Worm (Caenorhabditis elegans) whole organism, young adult: Measurements from ENCODE around the gene nlp-7.

Source experiments
- B0336.3 ChIP-seq: fragments of 200-800 bp; sonication (Bioruptor generic); IDR thresholded peaks from 2 replicates; pipeline ENCODE4 v1.3.6; 2022; ENCODE audit warnings: missing genetic modification characterization, missing compliant biosample characterization
- C06A6.2 ChIP-seq: fragments of 200-800 bp; sonication (Bioruptor generic); conservative IDR thresholded peaks from 2 replicates; pipeline ENCODE4 v1.3.6; 2022; ENCODE audit warnings: missing genetic modification characterization, missing compliant biosample characterization
- F23B12.7 ChIP-seq: sonication (generic microtip); optimal IDR thresholded peaks from 2 replicates; lab custom pipeline; 2017; ENCODE audit warnings: missing genetic modification characterization, mild to moderate bottlenecking, missing compliant biosample characterization, antibody characterized with exemption, moderate library complexity; ENCODE audit not compliant: insufficient read depth
- F39B2.1 ChIP-seq: fragments of 200-800 bp; sonication (Bioruptor generic); IDR thresholded peaks from 2 replicates; pipeline ENCODE4 v1.3.6; 2022; ENCODE audit warnings: missing genetic modification reagents, missing genetic modification characterization, missing compliant biosample characterization
- T07F8.4 ChIP-seq: sonication (generic microtip); optimal IDR thresholded peaks from 2 replicates; lab custom pipeline; 2016; ENCODE audit warnings: mild to moderate bottlenecking, missing genetic modification characterization, moderate library complexity, missing compliant biosample characterization
- ama-1 ChIP-seq, 3 experiments: fragments of 150-350 bp in 1 of 3; sonication (generic microtip) in 2 of 3; optimal IDR thresholded peaks; 2 replicates each; lab custom pipeline; 2014 to 2018; ENCODE audit warnings: missing biosample characterization in 2 of 3, missing genetic modification characterization in 2 of 3, missing genetic modification reagents in 2 of 3
- aptf-2 ChIP-seq: fragments of 200-800 bp; sonication (Bioruptor generic); conservative IDR thresholded peaks from 2 replicates; pipeline ENCODE4 v1.3.6; 2022; ENCODE audit warnings: missing genetic modification reagents, missing genetic modification characterization, missing compliant biosample characterization
- atf-7 ChIP-seq: sonication (generic microtip); optimal IDR thresholded peaks from 2 replicates; lab custom pipeline; 2017; ENCODE audit warnings: mild to moderate bottlenecking, missing genetic modification characterization, missing compliant biosample characterization
- attf-3 ChIP-seq: fragments of 200-800 bp; sonication (Bioruptor generic); conservative IDR thresholded peaks from 2 replicates; pipeline ENCODE4 v1.3.6; 2022; ENCODE audit warnings: missing genetic modification reagents, missing genetic modification characterization, missing compliant biosample characterization
- bed-1 ChIP-seq: fragments of 200-800 bp; sonication (Bioruptor generic); IDR thresholded peaks from 2 replicates; pipeline ENCODE4 v1.3.6; 2022; ENCODE audit warnings: missing genetic modification reagents, missing genetic modification characterization, missing compliant biosample characterization
- bed-2 ChIP-seq: fragments of 200-800 bp; sonication (Bioruptor generic); IDR thresholded peaks from 2 replicates; pipeline ENCODE4 v1.3.6; 2022; ENCODE audit warnings: missing genetic modification reagents, missing genetic modification characterization, missing compliant biosample characterization
- ceh-100 ChIP-seq: fragments of 200-800 bp; sonication (Bioruptor generic); IDR thresholded peaks from 2 replicates; pipeline ENCODE4 v1.3.6; 2022; ENCODE audit warnings: missing genetic modification reagents, missing genetic modification characterization, missing compliant biosample characterization
- ceh-40 ChIP-seq: fragments of 200-800 bp; sonication (Bioruptor generic); IDR thresholded peaks from 2 replicates; pipeline ENCODE4 v1.3.6; 2022; ENCODE audit warnings: missing genetic modification characterization, missing compliant biosample characterization
- ceh-79 ChIP-seq: sonication (generic microtip); optimal IDR thresholded peaks from 2 replicates; lab custom pipeline; 2017; ENCODE audit warnings: mild to moderate bottlenecking, missing genetic modification characterization, missing compliant biosample characterization
- chd-7 ChIP-seq: sonication (generic microtip); optimal IDR thresholded peaks from 2 replicates; lab custom pipeline; 2016; ENCODE audit warnings: mild to moderate bottlenecking, missing genetic modification characterization, moderate library complexity, missing compliant biosample characterization
- die-1 ChIP-seq: sonication (generic microtip); optimal IDR thresholded peaks from 2 replicates; lab custom pipeline; 2016; ENCODE audit warnings: missing genotype, mild to moderate bottlenecking, missing genetic modification characterization, missing compliant biosample characterization
- dox-1 ChIP-seq: fragments of 200-800 bp; sonication (Bioruptor generic); IDR thresholded peaks from 2 replicates; pipeline ENCODE4 v1.3.6; 2022; ENCODE audit warnings: missing genetic modification reagents, missing genetic modification characterization, missing compliant biosample characterization
- egrh-3 ChIP-seq: fragments of 200-800 bp; sonication (Bioruptor generic); IDR thresholded peaks from 2 replicates; pipeline ENCODE4 v1.3.6; 2022; ENCODE audit warnings: missing genetic modification reagents, missing genetic modification characterization, missing compliant biosample characterization
- ekl-4 ChIP-seq: fragments of 200-800 bp; sonication (Bioruptor generic); IDR thresholded peaks from 2 replicates; pipeline ENCODE4 v1.3.6; 2022; ENCODE audit warnings: missing genetic modification reagents, missing genetic modification characterization, missing compliant biosample characterization
- ets-4 ChIP-seq: fragments of 200-800 bp; sonication (Bioruptor generic); optimal IDR thresholded peaks from 2 replicates; lab custom pipeline; 2018; ENCODE audit warnings: mild to moderate bottlenecking, missing genetic modification characterization, missing compliant biosample characterization
- fkh-3 ChIP-seq: sonication (generic microtip); optimal IDR thresholded peaks from 2 replicates; lab custom pipeline; 2016; ENCODE audit warnings: mild to moderate bottlenecking, missing genetic modification characterization, missing compliant biosample characterization
- gei-17 ChIP-seq: fragments of 200-800 bp; sonication (Bioruptor generic); optimal IDR thresholded peaks from 2 replicates; lab custom pipeline; 2018; ENCODE audit warnings: mild to moderate bottlenecking, missing genetic modification characterization, missing compliant biosample characterization
- him-1 ChIP-seq: sonication (generic microtip); optimal IDR thresholded peaks from 2 replicates; lab custom pipeline; 2016; ENCODE audit warnings: missing genotype, missing genetic modification reagents, missing genetic modification characterization, missing compliant biosample characterization
- hmg-1.2 ChIP-seq: fragments of 200-800 bp; sonication (Bioruptor generic); IDR thresholded peaks from 2 replicates; pipeline ENCODE4 v1.3.6; 2022; ENCODE audit warnings: missing genetic modification reagents, missing genetic modification characterization, missing compliant biosample characterization
- hmg-20 ChIP-seq: fragments of 200-800 bp; sonication (Bioruptor generic); IDR thresholded peaks from 2 replicates; pipeline ENCODE4 v1.3.6; 2022; ENCODE audit warnings: missing genetic modification reagents, missing genetic modification characterization, missing compliant biosample characterization
- lag-1 ChIP-seq: fragments of 200-800 bp; sonication (Bioruptor generic); IDR thresholded peaks from 2 replicates; pipeline ENCODE4 v1.3.6; 2022; ENCODE audit warnings: missing genetic modification reagents, missing genetic modification characterization, missing compliant biosample characterization
- let-526 ChIP-seq: fragments of 200-800 bp; sonication (Bioruptor generic); IDR thresholded peaks from 2 replicates; pipeline ENCODE4 v1.3.6; 2022; ENCODE audit warnings: missing genetic modification reagents, missing genetic modification characterization, missing compliant biosample characterization
- lin-26 ChIP-seq: fragments of 200-800 bp; sonication (Bioruptor generic); IDR thresholded peaks from 2 replicates; pipeline ENCODE4 v1.3.6; 2022; ENCODE audit warnings: missing genetic modification reagents, missing genetic modification characterization, missing compliant biosample characterization
- lin-54 ChIP-seq: fragments of 200-800 bp; sonication (Bioruptor generic); optimal IDR thresholded peaks from 2 replicates; lab custom pipeline; 2018; ENCODE audit warnings: mild to moderate bottlenecking, missing genetic modification characterization, missing compliant biosample characterization
- lsl-1 ChIP-seq: fragments of 200-800 bp; sonication (Bioruptor generic); optimal IDR thresholded peaks from 2 replicates; lab custom pipeline; 2018; ENCODE audit warnings: mild to moderate bottlenecking, missing genetic modification characterization, moderate library complexity, missing compliant biosample characterization
- madf-10 ChIP-seq: sonication (generic microtip); optimal IDR thresholded peaks from 2 replicates; lab custom pipeline; 2016; ENCODE audit warnings: mild to moderate bottlenecking, missing genetic modification characterization, missing compliant biosample characterization
- madf-8 ChIP-seq: fragments of 200-800 bp; sonication (Bioruptor generic); conservative IDR thresholded peaks from 2 replicates; pipeline ENCODE4 v1.3.6; 2022; ENCODE audit warnings: missing genetic modification reagents, missing genetic modification characterization, missing compliant biosample characterization
- mcd-1 ChIP-seq: fragments of 200-800 bp; sonication (Bioruptor generic); IDR thresholded peaks from 2 replicates; pipeline ENCODE4 v1.3.6; 2022; ENCODE audit warnings: missing genetic modification reagents, missing genetic modification characterization, missing compliant biosample characterization
- nfya-1 ChIP-seq: sonication (generic microtip); optimal IDR thresholded peaks from 2 replicates; lab custom pipeline; 2017; ENCODE audit warnings: antibody characterized with exemption, missing compliant biosample characterization, missing genetic modification characterization, borderline replicate concordance; ENCODE audit not compliant: insufficient read depth
- nfyb-1 ChIP-seq: fragments of 200-800 bp; sonication (Bioruptor generic); IDR thresholded peaks from 2 replicates; pipeline ENCODE4 v1.3.6; 2022; ENCODE audit warnings: missing genetic modification reagents, missing genetic modification characterization, missing compliant biosample characterization
- nhr-27 ChIP-seq: fragments of 200-800 bp; sonication (Bioruptor generic); optimal IDR thresholded peaks from 2 replicates; lab custom pipeline; 2018; ENCODE audit warnings: mild to moderate bottlenecking, missing genetic modification characterization, moderate library complexity, missing compliant biosample characterization
- nhr-80 ChIP-seq: sonication (generic microtip); optimal IDR thresholded peaks from 2 replicates; lab custom pipeline; 2016; ENCODE audit warnings: missing genetic modification characterization, missing compliant biosample characterization
- nhr-90 ChIP-seq: sonication (generic microtip); optimal IDR thresholded peaks from 2 replicates; lab custom pipeline; 2016; ENCODE audit warnings: missing genotype, mild to moderate bottlenecking, missing genetic modification characterization, missing compliant biosample characterization
- repo-1 ChIP-seq: sonication (generic microtip); optimal IDR thresholded peaks from 2 replicates; lab custom pipeline; 2017; ENCODE audit warnings: mild to moderate bottlenecking, missing genetic modification characterization, missing compliant biosample characterization
- sdz-38 ChIP-seq: sonication (generic microtip); optimal IDR thresholded peaks from 2 replicates; lab custom pipeline; 2016; ENCODE audit warnings: missing genotype, missing genetic modification characterization, missing compliant biosample characterization
- sptf-2 ChIP-seq: fragments of 200-800 bp; sonication (Bioruptor generic); optimal IDR thresholded peaks from 2 replicates; lab custom pipeline; 2018; ENCODE audit warnings: mild to moderate bottlenecking, missing genetic modification characterization, missing compliant biosample characterization
- tbp1 ChIP-seq: fragments of 200-800 bp; sonication (Bioruptor generic); optimal IDR thresholded peaks from 2 replicates; lab custom pipeline; 2018; ENCODE audit warnings: mild to moderate bottlenecking, missing genetic modification characterization, missing compliant biosample characterization
- unc-62 ChIP-seq: fragments of 150-350 bp; optimal IDR thresholded peaks from 2 replicates; lab custom pipeline; 2014; ENCODE audit warnings: missing biosample characterization, missing genetic modification reagents, missing genetic modification characterization
- zfh-2 ChIP-seq: fragments of 200-800 bp; sonication (Bioruptor generic); conservative IDR thresholded peaks from 2 replicates; pipeline ENCODE4 v1.3.6; 2022; ENCODE audit warnings: missing genetic modification reagents, missing genetic modification characterization, missing compliant biosample characterization
- ztf-18 ChIP-seq: sonication (generic microtip); optimal IDR thresholded peaks from 2 replicates; lab custom pipeline; 2016; ENCODE audit warnings: missing genotype, mild to moderate bottlenecking, missing genetic modification characterization, missing compliant biosample characterization
- ztf-22 ChIP-seq: fragments of 200-800 bp; sonication (Bioruptor generic); optimal IDR thresholded peaks from 2 replicates; lab custom pipeline; 2018; ENCODE audit warnings: mild to moderate bottlenecking, missing genetic modification characterization, moderate library complexity, missing compliant biosample characterization
- ztf-26 ChIP-seq: sonication (generic microtip); optimal IDR thresholded peaks from 2 replicates; lab custom pipeline; 2017; ENCODE audit warnings: missing genetic modification characterization, missing compliant biosample characterization
- ztf-28 ChIP-seq: fragments of 200-800 bp; sonication (Bioruptor generic); IDR thresholded peaks from 2 replicates; pipeline ENCODE4 v1.3.6; 2022; ENCODE audit warnings: missing genetic modification reagents, missing genetic modification characterization, missing compliant biosample characterization

nlp-7 gene

DNA sequence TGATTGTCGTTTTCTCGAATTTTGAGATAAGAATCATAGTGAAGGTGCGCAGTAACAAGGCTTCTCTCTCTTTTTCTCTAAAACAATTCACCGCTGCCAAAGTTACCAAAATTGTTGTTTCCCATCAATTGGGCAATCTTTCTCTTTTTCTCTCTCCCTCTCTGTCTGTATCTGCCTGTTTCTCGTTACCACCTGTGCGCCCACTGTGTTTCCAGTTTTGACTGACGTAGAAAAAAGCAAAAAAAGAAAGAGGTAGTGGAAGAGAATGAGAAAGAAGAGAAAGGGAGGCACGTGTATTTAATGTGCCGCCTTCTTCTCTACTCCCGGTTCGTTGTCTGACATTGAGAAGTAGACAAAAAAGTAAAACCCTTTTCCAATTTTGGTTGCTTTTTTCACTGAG is 42.9 kb upstream of the nlp-7 start:
- TF ChIP-seq T07F8.4 (tag; lab: Kevin White, UChicago) (no peak), egrh-3 (GFP tag; lab: Robert Waterston, UW) (no peak), nhr-90 (no peak), nhr-27 (tag; lab: Kevin White, UChicago) (no peak), die-1 (tag; lab: Kevin White, UChicago) (peak; percentile 26), ama-1 (optimal IDR thresholded peaks at IDR 0.05; lab: Kevin White, UChicago) (no peak), ama-1 (GFP tag; optimal IDR thresholded peaks at IDR 0.05; lab: Kevin White, UChicago) (no peak), C06A6.2 (GFP tag; lab: Robert Waterston, UW) (peak; percentile 35; the same call in 1 of the 2 replicates), ztf-18 (tag; lab: Kevin White, UChicago) (peak; percentile 32), him-1 (tag; lab: Kevin White, UChicago) (no peak), lin-54 (no peak), madf-10 (tag; lab: Kevin White, UChicago) (peak; percentile 1), dox-1 (GFP tag; lab: Robert Waterston, UW) (peak; percentile 38; the same call in 1 of the 2 replicates), F23B12.7 (tag; lab: Kevin White, UChicago) (no peak), nhr-80 (tag; lab: Kevin White, UChicago) (peak; percentile 85), gei-17 (GFP tag; lab: Kevin White, UChicago) (peak; percentile 29), bed-2 (GFP tag; lab: Robert Waterston, UW) (no peak), sptf-2 (GFP tag; lab: Kevin White, UChicago) (peak; percentile 27), nfyb-1 (GFP tag; lab: Robert Waterston, UW) (0 out of 2 replicates have a peak, but pooled peaks have one; percentile 60), nfya-1 (tag; lab: Kevin White, UChicago) (no peak), ztf-26 (tag; lab: Kevin White, UChicago) (peak; percentile 54), zfh-2 (0 out of 2 replicates have a peak, but pooled peaks have one; percentile 21), hmg-1.2 (GFP tag; lab: Robert Waterston, UW) (peak; percentile 40; the same call in 1 of the 2 replicates), mcd-1 (GFP tag; lab: Robert Waterston, UW) (peak; percentile 30; the same call in 1 of the 2 replicates), let-526 (GFP tag; lab: Robert Waterston, UW) (no peak), fkh-3 (tag; lab: Kevin White, UChicago) (no peak), ets-4 (GFP tag; lab: Kevin White, UChicago) (no peak), madf-8 (GFP tag; lab: Robert Waterston, UW) (no peak), chd-7 (tag; lab: Kevin White, UChicago) (peak; percentile 31), repo-1 (tag; lab: Kevin White, UChicago) (no peak), hmg-20 (GFP tag; lab: Robert Waterston, UW) (no peak), ceh-40 (GFP tag; lab: Robert Waterston, UW) (no peak), lsl-1 (GFP tag; lab: Kevin White, UChicago) (no peak), sdz-38 (tag; lab: Kevin White, UChicago) (no peak), ztf-28 (GFP tag; lab: Robert Waterston, UW) (no peak), ekl-4 (GFP tag; lab: Robert Waterston, UW) (no peak), F39B2.1 (GFP tag; lab: Robert Waterston, UW) (no peak), attf-3 (GFP tag; lab: Robert Waterston, UW) (no peak), lag-1 (GFP tag; lab: Robert Waterston, UW) (no peak), ceh-79 (tag; lab: Kevin White, UChicago) (no peak), unc-62 (GFP tag; lab: Kevin White, UChicago) (peak; percentile 6), ztf-22 (peak; percentile 16), aptf-2 (no peak), atf-7 (tag; lab: Kevin White, UChicago) (peak; percentile 45), B0336.3 (GFP tag; lab: Robert Waterston, UW) (0 out of 2 replicates have a peak, but pooled peaks have one; percentile 25), lin-26 (peak; percentile 38; the same call in 1 of the 2 replicates), bed-1 (GFP tag; lab: Robert Waterston, UW) (no peak), ceh-100 (no peak), tbp1 (GFP tag; lab: Kevin White, UChicago) (peak; percentile 17)
